Worm (Caenorhabditis elegans) whole organism, L1 larva: ENCODE results near the gene R10H10.4.

ENCODE experiments used
- C16A3.4 ChIP-seq: fragments of 150-350 bp; optimal IDR thresholded peaks from 2 replicates; lab custom pipeline; 2014; ENCODE audit warnings: missing biosample characterization, missing genetic modification characterization
- alr-1 ChIP-seq: fragments of 200-800 bp; sonication (Bioruptor generic); optimal IDR thresholded peaks from 2 replicates; lab custom pipeline; 2018; ENCODE audit warnings: borderline replicate concordance, mild to moderate bottlenecking, missing genetic modification characterization, missing compliant biosample characterization
- dsc-1 ChIP-seq: sonication (generic microtip); optimal IDR thresholded peaks from 2 replicates; lab custom pipeline; 2016; ENCODE audit warnings: mild to moderate bottlenecking, missing genetic modification characterization, missing compliant biosample characterization
- jun-1 ChIP-seq: fragments of 150-350 bp; optimal IDR thresholded peaks from 2 replicates; lab custom pipeline; 2014; ENCODE audit warnings: missing biosample characterization, missing genetic modification reagents, missing genetic modification characterization
- lin-13 ChIP-seq: fragments of 150-350 bp; optimal IDR thresholded peaks from 2 replicates; lab custom pipeline; 2014; ENCODE audit warnings: missing biosample characterization, missing genetic modification reagents, missing genetic modification characterization
- lin-35 ChIP-seq, 2 experiments: fragments of 150-350 bp; optimal IDR thresholded peaks; 2 replicates each; lab custom pipeline; 2014; ENCODE audit warnings: missing biosample characterization in 2 of 2, missing genetic modification characterization in 2 of 2, missing genetic modification reagents in 2 of 2
- lin-39 ChIP-seq: fragments of 150-350 bp; optimal IDR thresholded peaks from 2 replicates; lab custom pipeline; 2014; ENCODE audit warnings: missing biosample characterization, missing genetic modification reagents, missing genetic modification characterization
- mef-2 ChIP-seq: fragments of 150-350 bp; optimal IDR thresholded peaks from 2 replicates; lab custom pipeline; 2014; ENCODE audit warnings: missing biosample characterization, missing genetic modification characterization
- mep-1 ChIP-seq: fragments of 150-350 bp; optimal IDR thresholded peaks from 2 replicates; lab custom pipeline; 2014; ENCODE audit warnings: missing biosample characterization, missing genetic modification characterization
- pqm-1 ChIP-seq: sonication (generic microtip); optimal IDR thresholded peaks from 3 replicates; lab custom pipeline; 2017; ENCODE audit warnings: missing biosample characterization, missing genetic modification characterization
- skn-1 ChIP-seq: fragments of 150-350 bp; optimal IDR thresholded peaks from 2 replicates; lab custom pipeline; 2014; ENCODE audit warnings: missing biosample characterization, missing genetic modification characterization
- snpc-4 ChIP-seq: fragments of 150-350 bp; optimal IDR thresholded peaks from 2 replicates; lab custom pipeline; 2014; ENCODE audit warnings: missing biosample characterization, missing genetic modification characterization
- tbx-2 ChIP-seq: sonication (generic microtip); optimal IDR thresholded peaks from 2 replicates; lab custom pipeline; 2016; ENCODE audit warnings: missing genetic modification characterization, missing compliant biosample characterization
- ztf-11 ChIP-seq, 2 experiments: sonication (generic microtip); optimal IDR thresholded peaks; 2 replicates each; lab custom pipeline; 2016 to 2017; ENCODE audit warnings: missing genetic modification characterization in 2 of 2, missing biosample characterization in 1 of 2, missing compliant biosample characterization in 1 of 2

DNA sequence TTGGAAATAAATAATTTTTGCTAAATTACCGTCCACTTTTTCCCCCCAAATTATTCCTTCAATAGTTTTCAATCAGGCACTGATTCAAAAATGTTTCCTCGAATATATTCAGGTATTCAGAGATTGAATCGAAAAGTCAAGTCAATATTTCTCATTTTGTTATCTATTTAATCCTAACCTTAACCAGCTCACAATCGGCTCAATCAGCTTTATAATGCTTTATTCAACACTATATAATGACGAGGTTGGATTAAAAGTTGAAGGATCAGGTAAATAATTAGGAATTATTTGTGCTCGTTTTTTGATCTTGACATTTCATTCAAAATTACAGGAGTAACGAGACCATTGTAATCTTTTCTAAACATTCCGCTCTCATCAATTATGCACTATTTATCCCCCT is 35.7 kb upstream of the R10H10.4 start:
- no peak for TF ChIP-seq skn-1 (tag; lab: Kevin White, UChicago)
- TF ChIP-seq mef-2 = no peak
- no peak for TF ChIP-seq ztf-11 (tag; optimal IDR thresholded peaks at IDR 0.05; lab: Kevin White, UChicago)
- TF ChIP-seq C16A3.4 = no peak
- TF ChIP-seq lin-35 (GFP tag; optimal IDR thresholded peaks at IDR 0.05; lab: Kevin White, UChicago) = no peak
- no peak for TF ChIP-seq lin-13
- peak; percentile 64 for TF ChIP-seq dsc-1 (tag; lab: Kevin White, UChicago)
- TF ChIP-seq alr-1 (tag; lab: Kevin White, UChicago) = no peak
- no peak for TF ChIP-seq pqm-1 (tag; lab: Kevin White, UChicago)
- no peak for TF ChIP-seq lin-39 (tag; lab: Kevin White, UChicago)
- TF ChIP-seq tbx-2 (tag; lab: Kevin White, UChicago) = no peak
- TF ChIP-seq jun-1 = no peak
- TF ChIP-seq mep-1 (tag; lab: Kevin White, UChicago) = no peak
- no peak for TF ChIP-seq snpc-4 (tag; lab: Kevin White, UChicago)
